Worm (Caenorhabditis elegans): ENCODE measurements around the gene T21D9.2.
A peak's percentile ranks its signal among the peaks of the same experiment; 100 is the strongest.

T21D9.2 gene

ce11 chrX:2085494-2085893, 11.2 kb downstream of the T21D9.2 start:
- TF ChIP-seq nhr-237 (tag; optimal IDR thresholded peaks at IDR 0.05), result no peak
- TF ChIP-seq skn-1 (tag; optimal IDR thresholded peaks at IDR 0.05), result peak; percentile 62

- TF ChIP-seq F16B12.6 (tag; optimal IDR thresholded peaks at IDR 0.05) (no peak), blmp-1 (tag; optimal IDR thresholded peaks at IDR 0.05) (no peak), ceh-8 (GFP tag; optimal IDR thresholded peaks at IDR 0.05) (no peak), ztf-11 (tag; optimal IDR thresholded peaks at IDR 0.05) (no peak), ama-1 (optimal IDR thresholded peaks at IDR 0.05) (no peak), lir-3 (tag; optimal IDR thresholded peaks at IDR 0.05; ENCODE audit: poor library complexity) (no peak), skn-1 (tag; optimal IDR thresholded peaks at IDR 0.05) (no peak), ceh-88 (GFP tag; IDR thresholded peaks at IDR 0.05) (no peak), aha-1 (tag; optimal IDR thresholded peaks at IDR 0.05) (no peak), pax-3 (tag; optimal IDR thresholded peaks at IDR 0.05) (no peak), aly-2 (tag; optimal IDR thresholded peaks at IDR 0.05) (no peak), unc-98 (GFP tag; IDR thresholded peaks at IDR 0.05) (no peak), nhr-28 (tag; optimal IDR thresholded peaks at IDR 0.05) (no peak), snu-23 (GFP tag; optimal IDR thresholded peaks at IDR 0.05) (no peak), unc-62 (GFP tag; optimal IDR thresholded peaks at IDR 0.05) (no peak), C16A3.4 (tag; optimal IDR thresholded peaks at IDR 0.05) (no peak), lsy-2 (tag; optimal IDR thresholded peaks at IDR 0.05) (no peak), efl-1 (optimal IDR thresholded peaks at IDR 0.05) (no peak), efl-1 (GFP tag; optimal IDR thresholded peaks at IDR 0.05 in 1 of 2) (no peak), hlh-17 (GFP tag; optimal IDR thresholded peaks at IDR 0.05; ENCODE audit: borderline replicate concordance) (no peak)
Measured at ce11 chrX:2084988-2085387, 11.7 kb downstream of the T21D9.2 start, which contains the start of gene F49H12.2. Gene F49H12.2 (plus strand): TSS chrX:2085288.

ce11 chrX:2084019-2084418, 12.7 kb downstream of the T21D9.2 start, which contains the start of gene F49H12.3:
Gene F49H12.3 (plus strand): TSS chrX:2084375.
- TF ChIP-seq egl-13 (tag; optimal IDR thresholded peaks at IDR 0.05) (no peak), xbp-1 (tag; optimal IDR thresholded peaks at IDR 0.05) (no peak), unc-86 (tag; optimal IDR thresholded peaks at IDR 0.05) (peak; percentile 49), lin-14 (GFP tag; optimal IDR thresholded peaks at IDR 0.05) (peak; percentile 43), ceh-82 (tag; optimal IDR thresholded peaks at IDR 0.05) (no peak), nhr-47 (tag; optimal IDR thresholded peaks at IDR 0.05) (peak; percentile 28), fkh-8 (tag; optimal IDR thresholded peaks at IDR 0.05) (peak; percentile 67), nhr-71 (tag; optimal IDR thresholded peaks at IDR 0.05) (peak; percentile 45), dsc-1 (tag; optimal IDR thresholded peaks at IDR 0.05) (peak; percentile 39)

ce11 chrX:2079536-2079935, 17.2 kb downstream of the T21D9.2 start, which contains the start of gene F49H12.4:
Gene F49H12.4 (plus strand): TSS chrX:2079836.
- peak; percentile 17 for TF ChIP-seq dsc-1 (tag; optimal IDR thresholded peaks at IDR 0.05)
- no peak for TF ChIP-seq egl-13 (tag; optimal IDR thresholded peaks at IDR 0.05)

ce11 chrX:2078822-2079221, 17.9 kb downstream of the T21D9.2 start:
- no peak for TF ChIP-seq C04F5.9 (tag; optimal IDR thresholded peaks at IDR 0.05)
- TF ChIP-seq pax-3 (tag; optimal IDR thresholded peaks at IDR 0.05), result peak; percentile 8
- TF ChIP-seq pag-3 (tag; optimal IDR thresholded peaks at IDR 0.05; ENCODE audit: borderline replicate concordance, insufficient read depth), result no peak
- TF ChIP-seq dsc-1 (tag; optimal IDR thresholded peaks at IDR 0.05), result peak; percentile 84
- TF ChIP-seq nhr-11 (tag; optimal IDR thresholded peaks at IDR 0.05), result peak; percentile 19
- TF ChIP-seq fkh-8 (tag; optimal IDR thresholded peaks at IDR 0.05), result peak; percentile 74
- TF ChIP-seq mab-9 (GFP tag; IDR thresholded peaks at IDR 0.05), result no peak
- no peak for TF ChIP-seq aly-2 (tag; optimal IDR thresholded peaks at IDR 0.05)
- TF ChIP-seq ztf-4 (tag; optimal IDR thresholded peaks at IDR 0.05), result no peak
- peak; percentile 55 for TF ChIP-seq egl-13 (tag; optimal IDR thresholded peaks at IDR 0.05)
- no peak for TF ChIP-seq isw-1 (GFP tag; IDR thresholded peaks at IDR 0.05)
- no peak for TF ChIP-seq lir-3 (tag; optimal IDR thresholded peaks at IDR 0.05; ENCODE audit: poor library complexity)
- TF ChIP-seq grh-1 (GFP tag; IDR thresholded peaks at IDR 0.05), result no peak
- peak; percentile 51 for TF ChIP-seq nhr-47 (tag; optimal IDR thresholded peaks at IDR 0.05)
- peak; percentile 39 for TF ChIP-seq nhr-71 (tag; optimal IDR thresholded peaks at IDR 0.05)
- no peak for TF ChIP-seq vab-15 (tag; optimal IDR thresholded peaks at IDR 0.05)

All from whole organism, L1 larva.